Worm (Caenorhabditis elegans): ENCODE data around the gene C05E4.15.

- no peak for TF ChIP-seq ztf-4 (tag; optimal IDR thresholded peaks at IDR 0.05)
- TF ChIP-seq elt-3 (tag; optimal IDR thresholded peaks at IDR 0.05) = no peak
- TF ChIP-seq unc-62 (GFP tag; optimal IDR thresholded peaks at IDR 0.05) = no peak
- TF ChIP-seq nhr-77 (tag; optimal IDR thresholded peaks at IDR 0.05) = no peak
- TF ChIP-seq fos-1 (tag; optimal IDR thresholded peaks at IDR 0.05) = no peak
- no peak for TF ChIP-seq R02D3.7 (tag; optimal IDR thresholded peaks at IDR 0.05)
- TF ChIP-seq nhr-76 (tag; optimal IDR thresholded peaks at IDR 0.05) = no peak
- no peak for TF ChIP-seq ztf-11 (tag; optimal IDR thresholded peaks at IDR 0.05)
- no peak for TF ChIP-seq aly-2 (tag; optimal IDR thresholded peaks at IDR 0.05)
- no peak for TF ChIP-seq elt-1 (tag; optimal IDR thresholded peaks at IDR 0.05)
- TF ChIP-seq nhr-12 (tag; optimal IDR thresholded peaks at IDR 0.05) = no peak
- TF ChIP-seq nhr-23 (tag; optimal IDR thresholded peaks at IDR 0.05) = no peak
- no peak for TF ChIP-seq ama-1 (optimal IDR thresholded peaks at IDR 0.05)
- TF ChIP-seq nhr-43 (tag; optimal IDR thresholded peaks at IDR 0.05; ENCODE audit: poor library complexity, severe bottlenecking) = no peak
These were observed 48.3 kb downstream of the C05E4.15 start, which contains the start of gene cyp-33C11 for ce11 chrV:712882-713281.
